Fruit fly (Drosophila melanogaster) whole organism: ENCODE measurements around the gene awd.

Source experiments
- CG8478 ChIP-seq: fragments of >200 bp; optimal IDR thresholded peaks from 2 replicates; lab custom pipeline; 2018; ENCODE audit warnings: inconsistent platforms
- Dll ChIP-seq: fragments of >200 bp; optimal IDR thresholded peaks from 2 replicates; lab custom pipeline; 2017
- EcR ChIP-seq, 2 experiments: fragments of >200 bp; optimal IDR thresholded peaks; 2 replicates each; lab custom pipeline; 2017; ENCODE audit warnings: missing biosample characterization in 2 of 2, missing genetic modification characterization in 2 of 2, missing genetic modification reagents in 2 of 2
- pan ChIP-seq: fragments of >200 bp; optimal IDR thresholded peaks from 2 replicates; lab custom pipeline; 2017
- psq ChIP-seq: fragments of >200 bp; optimal IDR thresholded peaks from 2 replicates; lab custom pipeline; 2017
- usp ChIP-seq: fragments of >200 bp; optimal IDR thresholded peaks from 2 replicates; lab custom pipeline; 2017; ENCODE audit warnings: missing biosample characterization, missing genetic modification characterization, mixed read lengths

Gene awd

dm6 chr3R:31736776-31737175, 9.1 kb downstream of the awd start, which contains the start of the genes CstF50 and CG11563:
Gene CstF50 (minus strand): TSS chr3R:31736963.
Gene CG11563 (plus strand): TSS chr3R:31737035.
- TF ChIP-seq CG8478 (lab: Kevin White, UChicago) (no peak), psq (lab: Kevin White, UChicago) (no peak), pan (lab: Kevin White, UChicago) (no peak), EcR (GFP tag; optimal IDR thresholded peaks at IDR 0.05; lab: Kevin White, UChicago) (no peak), Dll (lab: Kevin White, UChicago) (no peak), usp (GFP tag; lab: Kevin White, UChicago) (no peak)

DNA sequence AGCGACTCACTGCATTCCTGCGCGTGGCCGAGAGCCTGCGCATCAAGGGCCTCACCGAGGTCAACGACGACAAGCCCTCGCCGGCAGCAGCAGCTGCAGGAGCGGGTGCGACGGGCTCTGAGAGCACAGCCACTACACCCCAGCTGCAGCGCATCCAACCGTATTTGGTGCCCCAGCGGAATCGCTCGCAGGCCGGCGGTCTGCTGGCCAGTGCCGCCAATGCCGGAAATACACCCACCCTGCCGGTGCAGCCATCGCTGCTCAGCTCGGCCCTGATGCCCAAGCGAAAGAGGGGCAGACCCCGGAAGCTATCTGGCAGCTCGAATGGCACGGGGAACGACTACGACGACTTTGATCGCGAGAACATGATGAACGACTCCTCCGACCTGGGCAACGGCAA, 18.1 kb downstream of the awd start:
- TF ChIP-seq usp (GFP tag; lab: Kevin White, UChicago), result no peak
- TF ChIP-seq psq (lab: Kevin White, UChicago), result no peak
- no peak for TF ChIP-seq EcR (GFP tag; optimal IDR thresholded peaks at IDR 0.05; lab: Kevin White, UChicago)
- TF ChIP-seq pan (lab: Kevin White, UChicago), result no peak
- TF ChIP-seq Dll (lab: Kevin White, UChicago), result no peak
- TF ChIP-seq CG8478 (lab: Kevin White, UChicago), result no peak

DNA sequence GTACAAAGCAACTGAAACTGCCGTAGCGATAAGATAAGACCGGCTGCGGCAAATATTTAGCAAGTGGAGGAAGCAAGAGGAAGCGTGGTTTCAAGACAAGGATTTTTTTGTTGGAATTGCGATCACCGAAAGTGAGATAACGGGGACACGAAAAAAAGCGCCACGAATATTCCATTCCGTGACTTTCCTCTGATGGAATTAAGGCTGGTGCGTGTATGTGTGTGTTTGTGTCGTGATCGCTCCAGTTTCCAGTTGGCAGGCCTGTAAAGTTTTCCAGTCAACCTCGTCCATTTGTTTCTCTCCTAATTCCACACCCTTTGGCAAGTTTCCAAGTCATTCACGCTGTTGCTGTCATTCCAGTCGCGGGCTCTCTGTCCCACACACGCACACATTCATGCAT, 19.6 kb downstream of the awd start:
- TF ChIP-seq pan (lab: Kevin White, UChicago) (no peak), usp (GFP tag; lab: Kevin White, UChicago) (no peak), EcR (GFP tag; optimal IDR thresholded peaks at IDR 0.05; lab: Kevin White, UChicago) (no peak), psq (lab: Kevin White, UChicago) (no peak), Dll (lab: Kevin White, UChicago) (no peak)

- TF ChIP-seq usp (GFP tag; lab: Kevin White, UChicago) (no peak), Dll (lab: Kevin White, UChicago) (peak; percentile 32)
These were observed 20.2 kb downstream of the awd start for dm6 chr3R:31725486-31726227.

DNA sequence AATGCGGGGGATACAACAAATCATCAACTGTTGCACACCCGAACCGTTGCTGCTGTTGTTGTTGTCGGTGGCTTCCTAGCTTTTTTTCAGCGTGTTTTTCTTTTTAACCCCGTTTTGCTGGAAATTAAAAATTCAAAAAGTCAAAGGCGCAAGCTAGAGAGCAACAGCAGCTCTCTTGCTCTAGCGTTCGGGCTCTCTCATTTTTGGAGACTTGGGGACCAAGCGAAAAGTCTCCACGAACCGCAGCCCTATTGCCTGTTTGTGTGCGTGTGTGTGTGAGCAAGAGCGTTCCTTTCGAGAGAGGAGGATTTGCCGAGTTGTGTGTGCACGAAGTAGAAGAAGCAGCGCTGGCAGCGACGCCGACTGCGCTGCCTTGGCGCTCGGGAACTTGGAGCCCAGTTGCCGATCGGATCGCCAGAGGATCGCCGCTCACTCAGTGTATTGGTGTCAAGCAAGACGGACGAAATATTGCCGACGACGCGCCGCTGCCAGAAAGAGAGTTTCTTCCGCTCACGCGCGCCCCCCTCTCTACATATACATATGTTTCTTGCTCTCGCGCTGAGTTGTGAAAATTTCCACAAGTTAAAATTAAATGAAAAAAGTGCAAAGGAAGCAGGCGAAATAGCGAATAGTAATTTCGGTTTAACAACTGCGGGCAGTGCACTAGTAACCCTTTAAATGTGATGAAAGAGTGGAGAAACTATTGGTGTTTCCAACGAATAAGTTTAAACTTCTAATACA, 21.1 kb downstream of the awd start:
- TF ChIP-seq CG8478 (lab: Kevin White, UChicago) (no peak), psq (lab: Kevin White, UChicago) (no peak), EcR (GFP tag; optimal IDR thresholded peaks at IDR 0.05; lab: Kevin White, UChicago) (peak in 1 of 2 experiments; percentile 52), Dll (lab: Kevin White, UChicago) (peak; percentile 91), usp (GFP tag; lab: Kevin White, UChicago) (no peak), pan (lab: Kevin White, UChicago) (no peak)

dm6 chr3R:31724136-31724535, 21.7 kb downstream of the awd start:
- TF ChIP-seq usp (GFP tag; lab: Kevin White, UChicago) (no peak), EcR (GFP tag; optimal IDR thresholded peaks at IDR 0.05; lab: Kevin White, UChicago) (no peak), Dll (lab: Kevin White, UChicago) (no peak), CG8478 (lab: Kevin White, UChicago) (no peak), psq (lab: Kevin White, UChicago) (no peak), pan (lab: Kevin White, UChicago) (no peak)

dm6 chr3R:31723206-31723933, 22.5 kb downstream of the awd start:
- TF ChIP-seq pan (lab: Kevin White, UChicago), result no peak
- no peak for TF ChIP-seq usp (GFP tag; lab: Kevin White, UChicago)
- TF ChIP-seq Dll (lab: Kevin White, UChicago), result no peak
- no peak for TF ChIP-seq psq (lab: Kevin White, UChicago)
- no peak for TF ChIP-seq EcR (GFP tag; optimal IDR thresholded peaks at IDR 0.05; lab: Kevin White, UChicago)
- no peak for TF ChIP-seq CG8478 (lab: Kevin White, UChicago)

DNA sequence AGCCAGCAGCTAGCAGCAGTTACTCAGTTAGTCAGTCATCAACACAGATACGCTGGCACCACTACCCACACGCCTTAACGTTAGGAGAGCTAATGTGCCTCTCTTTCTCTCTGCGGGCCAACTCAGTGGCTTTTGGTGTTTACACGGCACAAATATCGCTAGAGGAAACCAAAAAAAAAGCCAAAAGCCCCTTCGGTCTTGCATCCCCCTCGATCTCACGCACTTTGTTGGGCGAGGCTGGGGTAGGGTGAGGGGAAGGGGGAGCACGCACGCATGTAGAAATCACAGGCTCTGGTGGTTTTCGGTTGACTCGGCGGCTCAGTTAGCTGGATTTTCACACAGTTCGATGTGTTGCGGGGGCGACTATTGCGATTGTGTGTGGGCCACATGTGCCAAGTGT, 23.9 kb downstream of the awd start:
- TF ChIP-seq Dll (lab: Kevin White, UChicago), result no peak
- no peak for TF ChIP-seq psq (lab: Kevin White, UChicago)
- no peak for TF ChIP-seq usp (GFP tag; lab: Kevin White, UChicago)
- no peak for TF ChIP-seq CG8478 (lab: Kevin White, UChicago)
- TF ChIP-seq EcR (GFP tag; optimal IDR thresholded peaks at IDR 0.05; lab: Kevin White, UChicago), result no peak
- TF ChIP-seq pan (lab: Kevin White, UChicago), result no peak

- no peak for TF ChIP-seq psq (lab: Kevin White, UChicago)
- no peak for TF ChIP-seq pan (lab: Kevin White, UChicago)
- no peak for TF ChIP-seq Dll (lab: Kevin White, UChicago)
- TF ChIP-seq CG8478 (lab: Kevin White, UChicago), result no peak
- no peak for TF ChIP-seq EcR (GFP tag; optimal IDR thresholded peaks at IDR 0.05; lab: Kevin White, UChicago)
- no peak for TF ChIP-seq usp (GFP tag; lab: Kevin White, UChicago)
These were observed 24.4 kb downstream of the awd start for dm6 chr3R:31721466-31721865.

DNA sequence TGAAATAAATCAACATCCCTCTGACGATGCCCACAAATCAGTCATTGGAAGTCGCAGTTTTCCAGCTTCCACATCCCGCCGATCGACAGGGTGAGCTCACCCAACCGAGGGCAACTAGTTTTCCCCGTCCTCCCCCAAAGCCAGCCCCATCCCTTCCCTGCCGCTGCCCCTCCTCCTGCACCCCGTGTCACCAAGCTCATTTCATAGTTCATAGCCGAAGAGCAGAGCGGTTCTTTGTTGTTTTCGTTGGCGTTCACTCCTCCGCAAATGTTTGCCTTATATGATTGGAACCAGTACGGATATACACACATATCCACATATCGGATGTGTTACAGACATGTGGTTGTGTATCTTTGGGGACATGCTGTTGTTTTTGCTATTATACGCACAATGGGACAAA, 25.8 kb downstream of the awd start:
- no peak for TF ChIP-seq pan (lab: Kevin White, UChicago)
- TF ChIP-seq psq (lab: Kevin White, UChicago), result no peak
- TF ChIP-seq CG8478 (lab: Kevin White, UChicago), result no peak
- no peak for TF ChIP-seq usp (GFP tag; lab: Kevin White, UChicago)
- TF ChIP-seq EcR (GFP tag; optimal IDR thresholded peaks at IDR 0.05; lab: Kevin White, UChicago), result no peak
- no peak for TF ChIP-seq Dll (lab: Kevin White, UChicago)
